Worm (Caenorhabditis elegans): ENCODE data around the gene srw-100.

The srw-100 gene

DNA sequence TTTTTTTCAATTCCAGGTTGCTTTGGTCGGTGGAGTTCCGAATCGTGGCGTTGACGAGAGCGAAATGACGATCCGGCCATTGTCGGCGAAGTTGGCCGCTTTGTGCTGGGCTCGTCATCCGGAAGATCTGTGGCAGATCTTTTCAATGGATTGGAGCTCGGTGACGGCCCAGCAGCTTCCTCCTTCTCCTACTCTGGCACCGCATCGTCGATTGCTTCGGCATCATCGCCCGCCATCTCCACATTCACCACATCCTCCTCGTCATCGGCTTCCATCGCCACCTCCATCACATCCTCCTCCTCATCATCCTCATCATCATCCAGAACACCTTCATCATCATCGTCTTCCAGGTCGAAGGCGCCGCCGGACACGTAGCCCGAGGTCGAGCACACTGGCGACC, 12.6 kb upstream of the srw-100 start:
- TF ChIP-seq zfh-2 (GFP tag; conservative IDR thresholded peaks at IDR 0.05) (peak; percentile 79), atf-7 (tag; optimal IDR thresholded peaks at IDR 0.05) (no peak), egrh-3 (GFP tag; IDR thresholded peaks at IDR 0.05) (peak; percentile 49; the same call in 1 of the 2 replicates)

- TF ChIP-seq egrh-3 (GFP tag; IDR thresholded peaks at IDR 0.05) (peak; percentile 78), attf-6 (GFP tag; IDR thresholded peaks at IDR 0.05) (0 out of 2 replicates have a peak, but pooled peaks have one; percentile 25), pha-4 (tag; optimal IDR thresholded peaks at IDR 0.05) (no peak), zfh-2 (GFP tag; conservative IDR thresholded peaks at IDR 0.05) (peak; percentile 89), hsf-1 (GFP tag; IDR thresholded peaks at IDR 0.05) (no peak)
These were observed 11.7 kb upstream of the srw-100 start for ce11 chrV:1699228-1699795.

DNA sequence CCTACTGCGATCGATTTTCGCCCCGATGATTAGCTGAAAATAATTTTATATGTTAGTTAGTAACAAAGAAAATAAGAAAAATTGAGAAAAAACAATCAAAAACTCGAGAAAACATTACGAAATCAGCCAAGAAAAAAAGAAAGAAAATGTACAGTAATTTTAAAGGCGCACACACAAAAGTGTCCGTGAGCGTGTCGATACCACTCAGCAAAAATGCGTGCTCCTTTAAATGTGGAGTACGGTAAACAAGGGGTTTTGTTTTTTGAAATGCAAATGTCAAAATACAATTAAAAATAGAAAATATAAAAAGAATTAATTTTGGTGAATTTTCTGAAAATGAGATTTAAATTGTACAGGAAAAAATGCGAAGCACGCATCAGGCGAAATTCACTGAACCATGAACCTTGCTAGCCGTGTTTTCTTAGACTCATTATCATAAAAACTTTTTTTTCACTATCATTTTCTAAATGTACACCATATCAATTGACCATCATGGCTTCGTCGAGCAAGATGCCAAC, 9.4 kb upstream of the srw-100 start, which contains the start of gene srw-90:
Gene srw-90, plus strand, starts transcription at position 468 of the 518 bp plus-strand sequence.
- TF ChIP-seq dpff-1 (tag; optimal IDR thresholded peaks at IDR 0.05) (no peak), attf-3 (GFP tag; conservative IDR thresholded peaks at IDR 0.05) (no peak), F33H1.4 (GFP tag; IDR thresholded peaks at IDR 0.05) (peak; percentile 73), somi-1 (GFP tag; optimal IDR thresholded peaks at IDR 0.05) (no peak), madf-6 (GFP tag; IDR thresholded peaks at IDR 0.05) (peak; percentile 72), rec-8 (tag; optimal IDR thresholded peaks at IDR 0.05) (no peak), lsl-1 (GFP tag; optimal IDR thresholded peaks at IDR 0.05) (peak; percentile 85), pha-4 (tag; optimal IDR thresholded peaks at IDR 0.05) (no peak), F22D6.2 (tag; optimal IDR thresholded peaks at IDR 0.05) (no peak), xnd-1 (tag; optimal IDR thresholded peaks at IDR 0.05) (peak; percentile 45), lin-54 (GFP tag; optimal IDR thresholded peaks at IDR 0.05) (no peak)

- no peak for TF ChIP-seq aptf-2 (GFP tag; conservative IDR thresholded peaks at IDR 0.05)
- TF ChIP-seq hmg-20 (GFP tag; IDR thresholded peaks at IDR 0.05): no peak
- no peak for TF ChIP-seq attf-5 (GFP tag; optimal IDR thresholded peaks at IDR 0.05)
- no peak for TF ChIP-seq let-526 (GFP tag; IDR thresholded peaks at IDR 0.05)
- TF ChIP-seq mes-4 (tag; optimal IDR thresholded peaks at IDR 0.05): no peak
- TF ChIP-seq F57A8.1 (GFP tag; optimal IDR thresholded peaks at IDR 0.05): no peak
- no peak for TF ChIP-seq pbrm-1 (GFP tag; IDR thresholded peaks at IDR 0.05)
- no peak for TF ChIP-seq tlf-1 (GFP tag; optimal IDR thresholded peaks at IDR 0.05)
- no peak for TF ChIP-seq ceh-40 (GFP tag; IDR thresholded peaks at IDR 0.05)
- no peak for TF ChIP-seq dpl-1 (GFP tag; optimal IDR thresholded peaks at IDR 0.05)
- TF ChIP-seq tbp1 (GFP tag; optimal IDR thresholded peaks at IDR 0.05): no peak
- no peak for TF ChIP-seq snpc-1.3 (tag; optimal IDR thresholded peaks at IDR 0.05; ENCODE audit: insufficient read depth)
- no peak for TF ChIP-seq madf-8 (GFP tag; conservative IDR thresholded peaks at IDR 0.05)
- TF ChIP-seq zfh-2 (GFP tag; conservative IDR thresholded peaks at IDR 0.05): no peak
- no peak for TF ChIP-seq nhr-179 (tag; optimal IDR thresholded peaks at IDR 0.05)
- no peak for TF ChIP-seq die-1 (tag; optimal IDR thresholded peaks at IDR 0.05)
These were observed 2.6 kb upstream of the srw-100 start, which contains the start of gene srw-99 for ce11 chrV:1708441-1708840. TSS of gene srw-99 (plus strand) at chrV:1708741.

- peak; percentile 34; the same call in 1 of the 2 replicates for TF ChIP-seq C17E4.6 (GFP tag; IDR thresholded peaks at IDR 0.05)
These were observed 1.5 kb downstream of the srw-100 start for ce11 chrV:1712471-1712870.

Data from whole organism, young adult.